Worm (Caenorhabditis elegans) whole organism, young adult: ENCODE results near the gene ttr-31.

ENCODE experiments used
- B0035.1 ChIP-seq: sonication (generic microtip); optimal IDR thresholded peaks from 2 replicates; lab custom pipeline; 2016; ENCODE audit warnings: missing genetic modification characterization, mild to moderate bottlenecking, missing compliant biosample characterization, missing genotype, missing genetic modification reagents
- B0336.3 ChIP-seq: fragments of 200-800 bp; sonication (Bioruptor generic); IDR thresholded peaks from 2 replicates; pipeline ENCODE4 v1.3.6; 2022; ENCODE audit warnings: missing genetic modification characterization, missing compliant biosample characterization
- C17E4.6 ChIP-seq: fragments of 200-800 bp; sonication (Bioruptor generic); IDR thresholded peaks from 2 replicates; pipeline ENCODE4 v1.3.6; 2022; ENCODE audit warnings: missing genetic modification reagents, missing genetic modification characterization, missing compliant biosample characterization
- D2030.7 ChIP-seq: fragments of 200-800 bp; sonication (Bioruptor generic); IDR thresholded peaks from 2 replicates; pipeline ENCODE4 v1.3.6; 2022; ENCODE audit warnings: missing genetic modification reagents, missing genetic modification characterization, missing compliant biosample characterization
- F49E8.2 ChIP-seq: sonication (generic microtip); optimal IDR thresholded peaks from 3 replicates; lab custom pipeline; 2017; ENCODE audit warnings: missing genetic modification characterization, mild to moderate bottlenecking, missing compliant biosample characterization, antibody characterized with exemption, moderate library complexity; ENCODE audit not compliant: insufficient read depth
- F52B5.7 ChIP-seq: sonication (generic microtip); optimal IDR thresholded peaks from 2 replicates; lab custom pipeline; 2016; ENCODE audit warnings: mild to moderate bottlenecking, missing genetic modification characterization, missing compliant biosample characterization
- F55B11.4 ChIP-seq: sonication (generic microtip); optimal IDR thresholded peaks from 2 replicates; lab custom pipeline; 2016; ENCODE audit warnings: missing compliant biosample characterization, missing genetic modification characterization, borderline replicate concordance; ENCODE audit not compliant: insufficient read depth
- F57C9.4 ChIP-seq: sonication (generic microtip); optimal IDR thresholded peaks from 2 replicates; lab custom pipeline; 2017; ENCODE audit warnings: mild to moderate bottlenecking, missing genetic modification characterization, missing compliant biosample characterization
- Y67H2A.10 ChIP-seq: fragments of 200-800 bp; sonication (Bioruptor generic); conservative IDR thresholded peaks from 2 replicates; pipeline ENCODE4 v1.3.6; 2022; ENCODE audit warnings: missing genetic modification reagents, missing genetic modification characterization, missing compliant biosample characterization
- ZK185.1 ChIP-seq: sonication (generic microtip); optimal IDR thresholded peaks from 2 replicates; lab custom pipeline; 2016; ENCODE audit warnings: mild to moderate bottlenecking, missing genetic modification characterization, missing compliant biosample characterization; ENCODE audit not compliant: poor library complexity, severe bottlenecking
- attf-6 ChIP-seq: fragments of 200-800 bp; sonication (Bioruptor generic); IDR thresholded peaks from 2 replicates; pipeline ENCODE4 v1.3.6; 2022; ENCODE audit warnings: missing genetic modification reagents, missing genetic modification characterization, missing compliant biosample characterization
- bed-1 ChIP-seq: fragments of 200-800 bp; sonication (Bioruptor generic); IDR thresholded peaks from 2 replicates; pipeline ENCODE4 v1.3.6; 2022; ENCODE audit warnings: missing genetic modification reagents, missing genetic modification characterization, missing compliant biosample characterization
- ccch-3 ChIP-seq: fragments of 200-800 bp; sonication (Bioruptor generic); optimal IDR thresholded peaks from 2 replicates; lab custom pipeline; 2018; ENCODE audit warnings: mild to moderate bottlenecking, missing genetic modification characterization, missing compliant biosample characterization
- cebp-1 ChIP-seq, 2 experiments: fragments of 200-800 bp in 1 of 2; sonication (Bioruptor generic) in 1 of 2; sonication (generic microtip) in 1 of 2; IDR thresholded peaks in 1 of 2; optimal IDR thresholded peaks in 1 of 2; 2 replicates each; pipeline versions ENCODE4 v1.3.6 to Lab custom; 2017 to 2022; ENCODE audit warnings: missing compliant biosample characterization in 2 of 2, missing genetic modification characterization in 2 of 2, mild to moderate bottlenecking in 1 of 2, missing genetic modification reagents in 1 of 2, moderate library complexity in 1 of 2
- ceh-40 ChIP-seq: fragments of 200-800 bp; sonication (Bioruptor generic); IDR thresholded peaks from 2 replicates; pipeline ENCODE4 v1.3.6; 2022; ENCODE audit warnings: missing genetic modification characterization, missing compliant biosample characterization
- chd-7 ChIP-seq: sonication (generic microtip); optimal IDR thresholded peaks from 2 replicates; lab custom pipeline; 2016; ENCODE audit warnings: mild to moderate bottlenecking, missing genetic modification characterization, moderate library complexity, missing compliant biosample characterization
- die-1 ChIP-seq: sonication (generic microtip); optimal IDR thresholded peaks from 2 replicates; lab custom pipeline; 2016; ENCODE audit warnings: missing genotype, mild to moderate bottlenecking, missing genetic modification characterization, missing compliant biosample characterization
- dpl-1 ChIP-seq: fragments of 150-350 bp; optimal IDR thresholded peaks from 2 replicates; lab custom pipeline; 2014; ENCODE audit warnings: missing biosample characterization, missing genetic modification reagents, missing genetic modification characterization
- efl-1 ChIP-seq: fragments of 150-350 bp; optimal IDR thresholded peaks from 2 replicates; lab custom pipeline; 2014; ENCODE audit warnings: missing biosample characterization, missing genetic modification reagents, missing genetic modification characterization
- egl-44 ChIP-seq: fragments of 200-800 bp; sonication (Bioruptor generic); IDR thresholded peaks from 2 replicates; pipeline ENCODE4 v1.3.6; 2022; ENCODE audit warnings: missing genetic modification reagents, missing genetic modification characterization, missing compliant biosample characterization
- hlh-12 ChIP-seq: sonication (generic microtip); optimal IDR thresholded peaks from 2 replicates; lab custom pipeline; 2016; ENCODE audit warnings: missing genetic modification characterization, missing compliant biosample characterization
- hrde-1 ChIP-seq: sonication (generic microtip); optimal IDR thresholded peaks from 2 replicates; lab custom pipeline; 2016; ENCODE audit warnings: missing genetic modification characterization, mild to moderate bottlenecking, missing compliant biosample characterization, moderate library complexity, missing genotype, missing genetic modification reagents, borderline replicate concordance
- lag-1 ChIP-seq: fragments of 200-800 bp; sonication (Bioruptor generic); IDR thresholded peaks from 2 replicates; pipeline ENCODE4 v1.3.6; 2022; ENCODE audit warnings: missing genetic modification reagents, missing genetic modification characterization, missing compliant biosample characterization
- lin-54 ChIP-seq: fragments of 200-800 bp; sonication (Bioruptor generic); optimal IDR thresholded peaks from 2 replicates; lab custom pipeline; 2018; ENCODE audit warnings: mild to moderate bottlenecking, missing genetic modification characterization, missing compliant biosample characterization
- lsl-1 ChIP-seq: fragments of 200-800 bp; sonication (Bioruptor generic); optimal IDR thresholded peaks from 2 replicates; lab custom pipeline; 2018; ENCODE audit warnings: mild to moderate bottlenecking, missing genetic modification characterization, moderate library complexity, missing compliant biosample characterization
- mcd-1 ChIP-seq: fragments of 200-800 bp; sonication (Bioruptor generic); IDR thresholded peaks from 2 replicates; pipeline ENCODE4 v1.3.6; 2022; ENCODE audit warnings: missing genetic modification reagents, missing genetic modification characterization, missing compliant biosample characterization
- mel-28 ChIP-seq: sonication (generic microtip); optimal IDR thresholded peaks from 2 replicates; lab custom pipeline; 2016; ENCODE audit warnings: borderline replicate concordance, mild to moderate bottlenecking, missing genetic modification characterization, missing compliant biosample characterization
- mxl-1 ChIP-seq: sonication (generic microtip); optimal IDR thresholded peaks from 2 replicates; lab custom pipeline; 2016; ENCODE audit warnings: missing genetic modification characterization, missing compliant biosample characterization
- nfya-1 ChIP-seq: sonication (generic microtip); optimal IDR thresholded peaks from 2 replicates; lab custom pipeline; 2017; ENCODE audit warnings: antibody characterized with exemption, missing compliant biosample characterization, missing genetic modification characterization, borderline replicate concordance; ENCODE audit not compliant: insufficient read depth
- nfya-2 ChIP-seq: fragments of 200-800 bp; sonication (Bioruptor generic); IDR thresholded peaks from 2 replicates; pipeline ENCODE4 v1.3.6; 2022; ENCODE audit warnings: missing genetic modification reagents, missing genetic modification characterization, missing compliant biosample characterization
- nfyb-1 ChIP-seq: fragments of 200-800 bp; sonication (Bioruptor generic); IDR thresholded peaks from 2 replicates; pipeline ENCODE4 v1.3.6; 2022; ENCODE audit warnings: missing genetic modification reagents, missing genetic modification characterization, missing compliant biosample characterization
- rec-8 ChIP-seq, 2 experiments: sonication (generic microtip); optimal IDR thresholded peaks; 2 replicates each; lab custom pipeline; 2016; ENCODE audit warnings: mild to moderate bottlenecking in 2 of 2, missing genetic modification characterization in 2 of 2, missing genetic modification reagents in 2 of 2, missing genotype in 2 of 2, missing biosample characterization in 1 of 2, missing compliant biosample characterization in 1 of 2, moderate library complexity in 1 of 2
- repo-1 ChIP-seq: sonication (generic microtip); optimal IDR thresholded peaks from 2 replicates; lab custom pipeline; 2017; ENCODE audit warnings: mild to moderate bottlenecking, missing genetic modification characterization, missing compliant biosample characterization
- rpc-1 ChIP-seq, 2 experiments: fragments of 150-350 bp in 1 of 2; sonication (generic microtip) in 1 of 2; optimal IDR thresholded peaks; 2 replicates each; lab custom pipeline; 2014 to 2018; ENCODE audit warnings: missing biosample characterization in 1 of 2, missing genetic modification characterization in 1 of 2, missing genetic modification reagents in 1 of 2, missing genotype in 1 of 2
- zim-3 ChIP-seq: sonication (generic microtip); optimal IDR thresholded peaks from 2 replicates; lab custom pipeline; 2017; ENCODE audit warnings: mild to moderate bottlenecking, missing genetic modification characterization, moderate library complexity, missing compliant biosample characterization
- ztf-25 ChIP-seq: fragments of 200-800 bp; sonication (Bioruptor generic); IDR thresholded peaks from 2 replicates; pipeline ENCODE4 v1.3.6; 2022; ENCODE audit warnings: missing genetic modification reagents, missing genetic modification characterization, missing compliant biosample characterization

ttr-31 gene

DNA sequence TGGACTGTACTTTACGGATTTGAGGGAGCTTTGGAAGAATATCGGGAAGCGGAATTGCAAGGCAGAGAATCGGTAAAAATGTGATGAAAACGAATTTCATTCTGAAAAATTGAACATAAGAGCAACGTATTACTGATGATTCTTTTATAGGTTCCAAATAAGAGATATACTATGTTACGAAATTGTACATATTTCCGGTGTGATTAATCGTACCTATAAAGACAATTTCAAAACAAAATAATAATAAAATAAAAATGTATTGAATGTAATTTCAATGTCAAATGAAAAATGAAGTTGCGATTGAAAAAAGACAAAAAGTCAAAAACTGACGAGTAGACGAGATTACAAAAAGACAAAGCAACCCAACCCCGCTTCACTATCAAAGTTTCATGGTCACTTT, at the start of gene ttr-31:
ttr-31 (minus strand) TSS at position 101 of the 400 bp plus-strand sequence.
- no peak for TF ChIP-seq hlh-12
- no peak for TF ChIP-seq bed-1 (GFP tag; lab: Robert Waterston, UW)
- no peak for TF ChIP-seq mcd-1
- no peak for TF ChIP-seq rec-8 (tag; optimal IDR thresholded peaks at IDR 0.05; lab: Kevin White, UChicago)
- no peak for TF ChIP-seq egl-44 (GFP tag; lab: Robert Waterston, UW)
- no peak for TF ChIP-seq die-1 (tag; lab: Kevin White, UChicago)
- no peak for TF ChIP-seq F55B11.4 (tag; lab: Kevin White, UChicago)
- no peak for TF ChIP-seq mel-28 (tag; lab: Kevin White, UChicago)
- no peak for TF ChIP-seq attf-6 (GFP tag; lab: Robert Waterston, UW)
- no peak for TF ChIP-seq nfya-2 (GFP tag; lab: Robert Waterston, UW)

DNA sequence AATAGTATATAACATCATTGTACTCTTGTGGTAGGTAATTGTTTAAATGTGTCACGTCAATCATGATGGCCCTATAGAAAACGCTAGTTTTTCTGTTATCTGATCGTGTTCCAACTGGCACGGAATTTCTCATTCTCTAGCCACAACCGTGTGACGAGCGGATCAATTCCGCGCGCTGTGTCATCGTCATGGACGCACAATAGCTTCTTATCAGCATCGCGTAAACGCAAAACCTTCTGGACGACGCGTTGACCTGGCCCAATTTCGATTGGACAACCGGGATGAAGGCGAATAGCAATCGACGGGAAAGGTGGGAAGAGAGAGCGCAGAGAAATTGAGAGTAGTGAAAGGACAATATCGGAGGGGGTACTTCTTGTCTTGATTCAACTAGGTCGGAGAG, 48.2 kb upstream of the ttr-31 start, which contains the start of gene lpr-3:
lpr-3 (plus strand) TSS at position 374 of the 400 bp plus-strand sequence.
- TF ChIP-seq ztf-25 (GFP tag; lab: Robert Waterston, UW) (no peak), D2030.7 (GFP tag; lab: Robert Waterston, UW) (no peak), C17E4.6 (no peak), ZK185.1 (tag; lab: Kevin White, UChicago) (no peak), B0336.3 (GFP tag; lab: Robert Waterston, UW) (no peak), ceh-40 (GFP tag; lab: Robert Waterston, UW) (no peak), F49E8.2 (tag; lab: Kevin White, UChicago) (no peak), nfya-1 (tag; lab: Kevin White, UChicago) (no peak), F52B5.7 (tag; lab: Kevin White, UChicago) (no peak), repo-1 (tag; lab: Kevin White, UChicago) (no peak), lag-1 (GFP tag; lab: Robert Waterston, UW) (no peak), mxl-1 (tag; lab: Kevin White, UChicago) (no peak), F57C9.4 (tag; lab: Kevin White, UChicago) (no peak), ccch-3 (no peak), Y67H2A.10 (GFP tag; lab: Robert Waterston, UW) (no peak), hrde-1 (tag; lab: Kevin White, UChicago) (no peak), efl-1 (no peak), lsl-1 (GFP tag; lab: Kevin White, UChicago) (no peak), rpc-1 (optimal IDR thresholded peaks at IDR 0.05; lab: Kevin White, UChicago) (no peak), rpc-1 (tag; optimal IDR thresholded peaks at IDR 0.05; lab: Kevin White, UChicago) (no peak), B0035.1 (tag; lab: Kevin White, UChicago) (no peak)

DNA sequence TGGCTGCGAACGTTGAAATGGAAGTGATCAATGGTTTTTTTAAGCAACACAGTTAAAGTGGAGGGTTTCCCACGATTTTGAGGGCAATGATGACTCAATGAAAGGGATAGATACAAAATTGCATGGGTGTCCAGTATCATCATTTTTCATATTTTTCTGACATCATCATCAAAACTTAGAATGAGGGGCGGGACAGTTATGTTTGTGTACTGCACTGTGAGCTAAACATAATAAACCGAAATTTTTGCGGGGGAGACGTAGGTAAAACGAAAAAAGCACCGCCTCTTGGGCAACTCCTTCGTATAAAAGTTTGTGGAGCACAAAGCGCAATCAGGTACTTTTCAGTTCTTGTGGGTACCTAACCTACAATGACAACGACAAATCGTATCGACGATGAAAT, 44.8 kb upstream of the ttr-31 start, which contains the start of gene C09F12.2:
C09F12.2 (plus strand) TSS at position 301 of the 400 bp plus-strand sequence.
- TF ChIP-seq chd-7 (tag; lab: Kevin White, UChicago) (no peak), lin-54 (GFP tag; lab: Kevin White, UChicago) (no peak), dpl-1 (GFP tag; lab: Kevin White, UChicago) (no peak), nfyb-1 (GFP tag; lab: Robert Waterston, UW) (no peak), zim-3 (tag; lab: Kevin White, UChicago) (no peak), lsl-1 (GFP tag; lab: Kevin White, UChicago) (no peak), cebp-1 (GFP tag; IDR thresholded peaks at IDR 0.05; lab: Robert Waterston, UW) (no peak), cebp-1 (tag; optimal IDR thresholded peaks at IDR 0.05; lab: Kevin White, UChicago) (no peak)
